Fruit fly (Drosophila melanogaster): ENCODE results near the gene Cpr76Bd.

The Cpr76Bd gene

dm6 chr3L:19516547-19516946 lies 16.0 kb upstream of the Cpr76Bd start:
- TF ChIP-seq CG7928 (GFP tag; optimal IDR thresholded peaks at IDR 0.05) (peak; percentile 49), ase (GFP tag; IDR thresholded peaks at IDR 0.05) (peak; percentile 95), CG42726 (GFP tag; IDR thresholded peaks at IDR 0.05; ENCODE audit: partially characterized antibody) (peak; percentile 75; the same call in 1 of the 2 replicates), seq (GFP tag; IDR thresholded peaks at IDR 0.05) (peak; percentile 60; the same call in 1 of the 2 replicates), CG14014 (GFP tag; IDR thresholded peaks at IDR 0.05) (peak; percentile 85; the same call in 1 of the 2 replicates), Myb (GFP tag; optimal IDR thresholded peaks at IDR 0.05) (peak; percentile 81), CG6813 (GFP tag; optimal IDR thresholded peaks at IDR 0.05) (peak; percentile 76), CG12219 (GFP tag; optimal IDR thresholded peaks at IDR 0.05) (peak; percentile 55), CG6254 (GFP tag; optimal IDR thresholded peaks at IDR 0.05) (no peak), tll (GFP tag; optimal IDR thresholded peaks at IDR 0.05) (peak in 1 of 2 experiments; percentile 28), NC2α (GFP tag; optimal IDR thresholded peaks at IDR 0.05) (peak; percentile 78), CG12659 (GFP tag; optimal IDR thresholded peaks at IDR 0.05) (peak; percentile 81), sim (GFP tag; IDR thresholded peaks at IDR 0.05) (peak; percentile 50), klu (GFP tag; IDR thresholded peaks at IDR 0.05) (peak; percentile 82), C15 (GFP tag; IDR thresholded peaks at IDR 0.05) (peak; percentile 89), Ets65A (GFP tag) (peak; percentile 100), cas (GFP tag; IDR thresholded peaks at IDR 0.05) (peak; percentile 84; the same call in 1 of the 2 replicates), Dp (GFP tag; optimal IDR thresholded peaks at IDR 0.05) (no peak), salm (tag; optimal IDR thresholded peaks at IDR 0.05) (no peak), Dbx (GFP tag; IDR thresholded peaks at IDR 0.05) (peak; percentile 91), insv (GFP tag; optimal IDR thresholded peaks at IDR 0.05) (peak in 1 of 2 experiments; percentile 62), gt (GFP tag; IDR thresholded peaks at IDR 0.05) (peak; percentile 84), CG8924 (tag; optimal IDR thresholded peaks at IDR 0.05) (no peak), Gug (GFP tag; IDR thresholded peaks at IDR 0.05) (peak; percentile 93; the same call in 3 of the 4 replicates), disco-r (GFP tag; optimal IDR thresholded peaks at IDR 0.05) (peak; percentile 93), CG11696 (GFP tag; IDR thresholded peaks at IDR 0.05) (peak; percentile 63), tin (GFP tag; optimal IDR thresholded peaks at IDR 0.05) (peak; percentile 91), CG7839 (tag; optimal IDR thresholded peaks at IDR 0.05) (peak; percentile 88), zfh1 (GFP tag; IDR thresholded peaks at IDR 0.05) (peak; percentile 96), CG43689 (GFP tag; IDR thresholded peaks at IDR 0.05) (peak; percentile 88), CG17328 (GFP tag; IDR thresholded peaks at IDR 0.05) (peak; percentile 92), zen2 (GFP tag; IDR thresholded peaks at IDR 0.05; ENCODE audit: partially characterized antibody) (no peak), CG6689 (GFP tag; IDR thresholded peaks at IDR 0.05) (peak; percentile 78), CG4404 (GFP tag; IDR thresholded peaks at IDR 0.05) (peak; percentile 79), Opbp (GFP tag; IDR thresholded peaks at IDR 0.05; ENCODE audit: partially characterized antibody) (peak; percentile 53; the same call in 1 of the 3 replicates), CG32532 (GFP tag; IDR thresholded peaks at IDR 0.05) (peak; percentile 97), Lpt (GFP tag; optimal IDR thresholded peaks at IDR 0.05) (no peak), ci (GFP tag; IDR thresholded peaks at IDR 0.05) (peak; percentile 96), Atf-2 (GFP tag; optimal IDR thresholded peaks at IDR 0.05) (peak; percentile 76), Doc3 (GFP tag; IDR thresholded peaks at IDR 0.05; ENCODE audit: partially characterized antibody) (no peak), ATbp (GFP tag; optimal IDR thresholded peaks at IDR 0.05) (peak; percentile 84), h (optimal IDR thresholded peaks at IDR 0.05) (no peak), CG10543 (GFP tag; optimal IDR thresholded peaks at IDR 0.05) (peak; percentile 87), BtbVII (GFP tag; optimal IDR thresholded peaks at IDR 0.05) (peak; percentile 74), pho (GFP tag; optimal IDR thresholded peaks at IDR 0.05) (peak; percentile 75), B-H1 (GFP tag; IDR thresholded peaks at IDR 0.05) (peak; percentile 84), HmgZ (tag; optimal IDR thresholded peaks at IDR 0.05) (peak; percentile 85), Hand (GFP tag; optimal IDR thresholded peaks at IDR 0.05) (no peak), Asciz (GFP tag; optimal IDR thresholded peaks at IDR 0.05) (peak; percentile 74), crp (GFP tag; optimal IDR thresholded peaks at IDR 0.05) (peak in 1 of 2 experiments; percentile 50), CG12769 (tag; optimal IDR thresholded peaks at IDR 0.05) (peak; percentile 68)
